Worm (Caenorhabditis elegans) whole organism, L1 larva: Measurements from ENCODE around the gene pal-1.

ENCODE experiments used
- aly-2 ChIP-seq: fragments of 150-350 bp; optimal IDR thresholded peaks from 2 replicates; lab custom pipeline; 2014; ENCODE audit warnings: missing biosample characterization, missing genetic modification characterization
- ceh-63 ChIP-seq: fragments of 200-800 bp; sonication (Bioruptor generic); optimal IDR thresholded peaks from 2 replicates; lab custom pipeline; 2018; ENCODE audit warnings: mild to moderate bottlenecking, missing genetic modification characterization, missing compliant biosample characterization
- ceh-82 ChIP-seq, 3 experiments: fragments of 150-350 bp in 1 of 3; sonication (generic microtip) in 2 of 3; optimal IDR thresholded peaks; 2 replicates each; lab custom pipeline; 2014 to 2017; ENCODE audit warnings: missing biosample characterization in 3 of 3, missing genetic modification characterization in 3 of 3
- ceh-88 ChIP-seq: fragments of 200-800 bp; sonication (Bioruptor generic); IDR thresholded peaks from 2 replicates; pipeline ENCODE4 v1.3.6; 2022; ENCODE audit warnings: missing genetic modification characterization, missing compliant biosample characterization
- ces-1 ChIP-seq: fragments of 150-350 bp; optimal IDR thresholded peaks from 2 replicates; lab custom pipeline; 2014; ENCODE audit warnings: missing biosample characterization, missing genetic modification reagents, missing genetic modification characterization
- egl-27 ChIP-seq, 2 experiments: fragments of 150-350 bp in 1 of 2; sonication (generic microtip); optimal IDR thresholded peaks; 3 replicates each; lab custom pipeline; 2017 to 2018; ENCODE audit warnings: missing biosample characterization in 2 of 2, missing genetic modification characterization in 2 of 2, missing genetic modification reagents in 2 of 2
- lin-13 ChIP-seq: fragments of 150-350 bp; optimal IDR thresholded peaks from 2 replicates; lab custom pipeline; 2014; ENCODE audit warnings: missing biosample characterization, missing genetic modification reagents, missing genetic modification characterization
- nhr-77 ChIP-seq: fragments of 150-350 bp; optimal IDR thresholded peaks from 2 replicates; lab custom pipeline; 2014; ENCODE audit warnings: missing biosample characterization, missing genetic modification characterization
- snpc-4 ChIP-seq: fragments of 150-350 bp; optimal IDR thresholded peaks from 2 replicates; lab custom pipeline; 2014; ENCODE audit warnings: missing biosample characterization, missing genetic modification characterization
- snu-23 ChIP-seq: sonication (generic microtip); optimal IDR thresholded peaks from 2 replicates; lab custom pipeline; 2016; ENCODE audit warnings: missing genetic modification characterization, missing compliant biosample characterization
- sox-4 ChIP-seq: sonication (generic microtip); optimal IDR thresholded peaks from 2 replicates; lab custom pipeline; 2016; ENCODE audit warnings: missing genetic modification characterization, missing compliant biosample characterization
- unc-130 ChIP-seq: fragments of 150-350 bp; optimal IDR thresholded peaks from 2 replicates; lab custom pipeline; 2017; ENCODE audit warnings: missing biosample characterization, missing genetic modification characterization, inconsistent platforms
- zag-1 ChIP-seq: fragments of 150-350 bp; optimal IDR thresholded peaks from 2 replicates; lab custom pipeline; 2014; ENCODE audit warnings: missing biosample characterization, missing genetic modification characterization
- ztf-4 ChIP-seq: fragments of 150-350 bp; optimal IDR thresholded peaks from 2 replicates; lab custom pipeline; 2014; ENCODE audit warnings: missing biosample characterization, missing genetic modification characterization

- peak; percentile 94 for TF ChIP-seq nhr-77 (tag; lab: Kevin White, UChicago)
- no peak for TF ChIP-seq ces-1 (GFP tag; lab: Kevin White, UChicago)
- peak; percentile 97 to 99 (median 98) for TF ChIP-seq ceh-82 (tag; optimal IDR thresholded peaks at IDR 0.05; lab: Kevin White, UChicago)
- TF ChIP-seq aly-2 (tag; lab: Kevin White, UChicago) = peak; percentile 83
- TF ChIP-seq lin-13 (GFP tag; lab: Kevin White, UChicago) = peak; percentile 96
- peak; percentile 83 for TF ChIP-seq ceh-88
- TF ChIP-seq snu-23 (GFP tag; lab: Kevin White, UChicago) = peak; percentile 98
- peak; percentile 44 for TF ChIP-seq ceh-63 (GFP tag; lab: Kevin White, UChicago)
- TF ChIP-seq sox-4 (tag; lab: Kevin White, UChicago) = peak; percentile 81
- TF ChIP-seq ztf-4 (tag; lab: Kevin White, UChicago) = peak; percentile 91
- peak; percentile 95 for TF ChIP-seq unc-130 (tag; lab: Kevin White, UChicago)
- TF ChIP-seq snpc-4 (tag; lab: Kevin White, UChicago) = peak; percentile 83
- no peak for TF ChIP-seq zag-1
- TF ChIP-seq egl-27 (tag; optimal IDR thresholded peaks at IDR 0.05; lab: Kevin White, UChicago) = no peak
Measured at ce11 chrIII:4756983-4757382, 52.4 kb downstream of the pal-1 start, which contains the start of gene fbxl-2.
